Worm (Caenorhabditis elegans): Measurements from ENCODE around the gene ccdc-149.
A peak's percentile ranks its signal among the peaks of the same experiment; 100 is the strongest.

ccdc-149 gene

ce11 chrX:11474605-11475385 lies 36.5 kb downstream of the ccdc-149 start (continued):
- TF ChIP-seq nhr-11 (tag; optimal IDR thresholded peaks at IDR 0.05) (peak; percentile 34), F44E2.7 (GFP tag; IDR thresholded peaks at IDR 0.05) (no peak), nhr-48 (tag; optimal IDR thresholded peaks at IDR 0.05) (no peak), hlh-11 (tag; optimal IDR thresholded peaks at IDR 0.05) (peak; percentile 12), mxl-2 (GFP tag; conservative IDR thresholded peaks at IDR 0.05) (no peak), lin-13 (GFP tag; optimal IDR thresholded peaks at IDR 0.05) (no peak), daf-16 (GFP tag; optimal IDR thresholded peaks at IDR 0.05) (peak in 1 of 2 experiments; percentile 34), daf-16 (tag; optimal IDR thresholded peaks at IDR 0.05) (no peak), ztf-11 (tag; optimal IDR thresholded peaks at IDR 0.05) (no peak), hlh-30 (tag; optimal IDR thresholded peaks at IDR 0.05; ENCODE audit: insufficient read depth) (peak; percentile 65), ZK546.5 (tag; optimal IDR thresholded peaks at IDR 0.05) (no peak), arid-1 (GFP tag; conservative IDR thresholded peaks at IDR 0.05) (no peak), ces-1 (GFP tag; optimal IDR thresholded peaks at IDR 0.05) (no peak), fkh-10 (GFP tag; optimal IDR thresholded peaks at IDR 0.05) (peak; percentile 69), nhr-76 (tag; optimal IDR thresholded peaks at IDR 0.05) (no peak), dmd-6 (GFP tag; IDR thresholded peaks at IDR 0.05) (no peak), mes-2 (tag; optimal IDR thresholded peaks at IDR 0.05; ENCODE audit: poor library complexity, severe bottlenecking) (no peak), jun-1 (tag; optimal IDR thresholded peaks at IDR 0.05) (no peak), unc-62 (GFP tag; optimal IDR thresholded peaks at IDR 0.05 in 1 of 2) (peak in 1 of 2 experiments; percentile 39), unc-62 (tag; optimal IDR thresholded peaks at IDR 0.05) (no peak)

DNA sequence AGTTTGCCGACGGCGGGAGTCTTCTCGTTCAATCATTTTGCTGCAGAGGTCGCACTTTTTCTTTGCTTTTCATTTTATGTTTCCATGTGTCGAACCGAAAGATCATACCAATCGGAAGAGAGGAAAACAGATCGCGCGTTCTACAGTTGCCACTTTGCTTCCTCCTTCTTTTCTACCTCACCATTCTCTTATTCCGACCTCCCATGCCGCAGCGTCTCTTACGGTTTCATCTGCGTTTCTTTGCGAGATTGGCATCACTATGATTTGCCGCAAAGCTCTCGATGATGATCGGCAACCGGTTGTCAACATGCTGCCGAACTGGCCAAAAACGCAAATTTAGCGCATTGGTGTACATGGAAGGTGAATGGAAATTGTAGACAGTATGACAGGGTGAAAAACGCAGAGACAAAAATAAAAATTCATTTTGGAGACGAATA lies 37.1 kb downstream of the ccdc-149 start:
- no peak for TF ChIP-seq cey-2 (tag; optimal IDR thresholded peaks at IDR 0.05; ENCODE audit: borderline replicate concordance, insufficient read depth)
- TF ChIP-seq aha-1 (tag) = peak; percentile 52
- no peak for TF ChIP-seq fkh-10 (GFP tag; optimal IDR thresholded peaks at IDR 0.05)
- no peak for TF ChIP-seq sdz-12 (GFP tag; optimal IDR thresholded peaks at IDR 0.05)
- peak in 1 of 2 experiments; percentile 65 for TF ChIP-seq unc-62 (GFP tag; optimal IDR thresholded peaks at IDR 0.05 in 1 of 2)
- no peak for TF ChIP-seq unc-62 (tag; optimal IDR thresholded peaks at IDR 0.05)
- TF ChIP-seq hlh-30 (tag; optimal IDR thresholded peaks at IDR 0.05; ENCODE audit: insufficient read depth) = no peak
- peak in 1 of 2 experiments; percentile 7 for TF ChIP-seq mdl-1 (tag; optimal IDR thresholded peaks at IDR 0.05)
- TF ChIP-seq mxl-3 (GFP tag; optimal IDR thresholded peaks at IDR 0.05) = peak; percentile 7
- no peak for TF ChIP-seq F44E2.7 (GFP tag; IDR thresholded peaks at IDR 0.05)

ce11 chrX:11472953-11473671 lies 38.1 kb downstream of the ccdc-149 start:
- TF ChIP-seq nhr-111 (GFP tag; optimal IDR thresholded peaks at IDR 0.05) (no peak), hmg-1.1 (GFP tag; IDR thresholded peaks at IDR 0.05) (peak; percentile 66), egl-27 (tag; optimal IDR thresholded peaks at IDR 0.05) (no peak), nhr-6 (tag; optimal IDR thresholded peaks at IDR 0.05) (no peak), arid-1 (GFP tag; conservative IDR thresholded peaks at IDR 0.05) (no peak), F10B5.3 (tag; optimal IDR thresholded peaks at IDR 0.05) (no peak), daf-12 (tag; optimal IDR thresholded peaks at IDR 0.05) (no peak), tag-97 (GFP tag; IDR thresholded peaks at IDR 0.05) (no peak), ztf-7 (tag; optimal IDR thresholded peaks at IDR 0.05) (no peak), madf-9 (GFP tag; conservative IDR thresholded peaks at IDR 0.05) (no peak), zip-11 (GFP tag; IDR thresholded peaks at IDR 0.05) (no peak), zfp-3 (GFP tag; conservative IDR thresholded peaks at IDR 0.05) (no peak), nhr-102 (tag; optimal IDR thresholded peaks at IDR 0.05) (no peak), nhr-28 (tag; optimal IDR thresholded peaks at IDR 0.05) (no peak), mdl-1 (tag; optimal IDR thresholded peaks at IDR 0.05) (no peak), Y48G9A.11 (GFP tag; IDR thresholded peaks at IDR 0.05) (no peak), fkh-10 (GFP tag; optimal IDR thresholded peaks at IDR 0.05) (peak; percentile 69), egl-43 (GFP tag; IDR thresholded peaks at IDR 0.05) (peak; percentile 69), nhr-10 (tag; optimal IDR thresholded peaks at IDR 0.05) (no peak), mdt-29 (GFP tag; IDR thresholded peaks at IDR 0.05) (no peak), php-3 (GFP tag; IDR thresholded peaks at IDR 0.05) (no peak), zfp-2 (tag; optimal IDR thresholded peaks at IDR 0.05) (no peak), pqm-1 (tag; optimal IDR thresholded peaks at IDR 0.05) (no peak), sdz-12 (GFP tag; optimal IDR thresholded peaks at IDR 0.05) (no peak), lin-38 (GFP tag; IDR thresholded peaks at IDR 0.05) (0 out of 2 replicates have a peak, but pooled peaks have one; percentile 6)

All from whole organism, L4 larva.